Worm (Caenorhabditis elegans): ENCODE data around the gene best-2.

The best-2 gene

DNA sequence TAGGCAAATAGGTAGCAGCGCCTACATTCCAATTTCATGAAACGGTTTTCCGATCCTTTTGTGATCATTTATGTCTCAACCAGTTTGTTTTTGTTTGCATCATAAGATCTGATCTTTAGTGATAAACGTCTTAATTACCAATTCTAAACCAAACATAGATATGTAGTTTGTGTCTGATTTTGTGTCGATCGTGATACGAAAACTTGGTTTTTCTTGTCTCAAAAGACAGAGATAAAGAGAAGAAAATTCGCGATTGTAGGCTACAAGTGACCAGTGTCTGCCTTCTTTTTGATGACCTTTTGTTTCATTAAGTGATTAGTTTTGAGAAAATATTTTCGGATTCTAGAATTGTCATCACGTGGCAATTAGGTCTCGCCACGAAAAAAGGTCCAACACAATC, 32.7 kb downstream of the best-2 start:
- no peak for TF ChIP-seq hlh-1 (tag; optimal IDR thresholded peaks at IDR 0.05)
- TF ChIP-seq nhr-28 (tag; optimal IDR thresholded peaks at IDR 0.05), result no peak
- no peak for TF ChIP-seq elt-3 (tag; optimal IDR thresholded peaks at IDR 0.05)
- TF ChIP-seq mls-2 (tag; optimal IDR thresholded peaks at IDR 0.05), result no peak
- TF ChIP-seq ham-2 (GFP tag; optimal IDR thresholded peaks at IDR 0.05), result no peak
- TF ChIP-seq unc-39 (tag; optimal IDR thresholded peaks at IDR 0.05), result no peak
- no peak for TF ChIP-seq ceh-39 (tag; optimal IDR thresholded peaks at IDR 0.05)
- no peak for TF ChIP-seq nhr-2 (tag; optimal IDR thresholded peaks at IDR 0.05)
- TF ChIP-seq elt-1 (tag; optimal IDR thresholded peaks at IDR 0.05; ENCODE audit: borderline replicate concordance, insufficient read depth), result no peak
- TF ChIP-seq zip-8 (tag; optimal IDR thresholded peaks at IDR 0.05), result no peak
- no peak for TF ChIP-seq ceh-43 (GFP tag; optimal IDR thresholded peaks at IDR 0.05)
- TF ChIP-seq snpc-4 (tag; optimal IDR thresholded peaks at IDR 0.05), result no peak
- no peak for TF ChIP-seq ces-1 (GFP tag; optimal IDR thresholded peaks at IDR 0.05)
- no peak for TF ChIP-seq flh-1 (GFP tag; optimal IDR thresholded peaks at IDR 0.05)

DNA sequence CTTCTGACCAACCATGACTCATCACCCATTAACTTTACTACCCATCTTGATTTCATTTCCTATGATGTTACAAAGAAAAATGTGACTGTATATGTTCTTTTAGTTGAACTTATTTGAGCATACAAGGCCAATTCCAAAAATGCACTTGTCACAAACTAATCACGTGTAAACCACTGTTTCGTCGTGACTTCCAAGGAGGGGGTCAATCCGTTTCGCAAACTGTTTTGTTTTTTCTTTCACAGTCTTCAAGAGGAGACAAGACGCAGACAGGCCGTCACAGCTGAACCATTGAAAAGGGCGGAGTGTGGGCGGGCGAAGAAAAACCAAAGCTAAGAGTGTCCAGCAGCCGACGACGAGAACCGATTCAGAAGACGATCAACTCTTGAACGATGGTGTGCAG, 33.8 kb downstream of the best-2 start, which contains the start of gene C39E9.8:
Gene C39E9.8, plus strand, starts transcription at position 328 of the 400 bp plus-strand sequence.
- no peak for TF ChIP-seq snpc-4 (tag; optimal IDR thresholded peaks at IDR 0.05)
- TF ChIP-seq zip-8 (tag; optimal IDR thresholded peaks at IDR 0.05), result no peak
- TF ChIP-seq cnd-1 (tag; optimal IDR thresholded peaks at IDR 0.05), result no peak
- TF ChIP-seq lin-13 (tag; optimal IDR thresholded peaks at IDR 0.05), result no peak
- TF ChIP-seq ztf-11 (tag; optimal IDR thresholded peaks at IDR 0.05), result no peak
- TF ChIP-seq nhr-76 (tag; optimal IDR thresholded peaks at IDR 0.05), result no peak
- no peak for TF ChIP-seq ceh-39 (tag; optimal IDR thresholded peaks at IDR 0.05)
- no peak for TF ChIP-seq M03D4.4 (tag; optimal IDR thresholded peaks at IDR 0.05)
- TF ChIP-seq ceh-83 (GFP tag; optimal IDR thresholded peaks at IDR 0.05), result no peak
- no peak for TF ChIP-seq ham-2 (GFP tag; optimal IDR thresholded peaks at IDR 0.05)

DNA sequence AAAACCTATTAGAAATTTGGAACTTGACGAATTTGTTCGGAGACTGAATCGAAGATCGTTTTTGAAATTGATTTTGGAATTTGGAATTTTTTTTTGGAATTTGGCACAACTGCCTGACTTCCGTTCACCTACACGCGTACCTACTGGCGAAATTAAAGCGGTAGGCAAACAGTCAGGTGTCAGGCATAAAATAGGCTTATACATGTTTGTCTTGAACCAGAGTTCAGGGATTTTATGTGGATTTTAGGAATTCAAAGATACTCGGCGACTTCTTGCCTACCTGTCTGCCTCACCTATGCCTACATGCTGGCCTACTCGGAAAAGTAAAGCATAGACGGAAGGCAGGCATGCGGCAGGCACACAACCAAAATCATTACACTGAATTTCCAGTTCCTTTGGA, 34.5 kb downstream of the best-2 start:
- TF ChIP-seq drap-1 (GFP tag; optimal IDR thresholded peaks at IDR 0.05) (no peak), ceh-83 (GFP tag; optimal IDR thresholded peaks at IDR 0.05) (no peak), nhr-2 (tag; optimal IDR thresholded peaks at IDR 0.05) (no peak), unc-39 (tag; optimal IDR thresholded peaks at IDR 0.05) (no peak), elt-1 (tag; optimal IDR thresholded peaks at IDR 0.05; ENCODE audit: borderline replicate concordance, insufficient read depth) (no peak), lsy-2 (tag; optimal IDR thresholded peaks at IDR 0.05) (no peak), unc-62 (GFP tag; optimal IDR thresholded peaks at IDR 0.05) (no peak), ceh-39 (tag; optimal IDR thresholded peaks at IDR 0.05) (no peak)

DNA sequence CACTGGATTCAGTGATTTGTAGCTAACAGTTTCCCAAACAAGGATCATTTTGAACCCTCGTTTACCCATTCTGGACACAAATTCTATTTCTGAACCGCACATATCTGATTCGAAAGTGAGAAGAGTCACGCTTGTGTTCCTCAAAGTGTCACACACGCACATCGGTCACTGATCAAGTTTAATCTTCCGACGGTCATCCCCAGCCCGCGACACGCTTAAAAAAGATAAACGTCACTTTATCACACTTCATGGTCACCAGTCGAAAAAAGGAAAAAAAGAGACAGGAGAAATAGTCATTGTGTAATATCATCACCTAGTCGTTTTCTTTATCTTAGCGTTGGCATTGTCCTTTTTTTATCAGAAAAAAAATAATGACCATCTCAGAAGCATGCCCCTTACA, 35.2 kb downstream of the best-2 start:
- TF ChIP-seq unc-120 (tag; optimal IDR thresholded peaks at IDR 0.05; ENCODE audit: poor library complexity, severe bottlenecking) (no peak), snpc-4 (tag; optimal IDR thresholded peaks at IDR 0.05) (no peak)

- TF ChIP-seq unc-62 (GFP tag; optimal IDR thresholded peaks at IDR 0.05) (no peak), ces-1 (GFP tag; optimal IDR thresholded peaks at IDR 0.05) (no peak), bed-3 (GFP tag; optimal IDR thresholded peaks at IDR 0.05) (no peak), hlh-1 (tag; optimal IDR thresholded peaks at IDR 0.05) (no peak), elt-1 (tag; optimal IDR thresholded peaks at IDR 0.05; ENCODE audit: borderline replicate concordance, insufficient read depth) (no peak), sem-2 (GFP tag; optimal IDR thresholded peaks at IDR 0.05) (no peak), ceh-43 (GFP tag; optimal IDR thresholded peaks at IDR 0.05) (no peak)
Measured at ce11 chrIV:13076620-13077019, 36.3 kb downstream of the best-2 start, which contains the start of gene C39E9.7. Gene C39E9.7, minus strand, starts transcription at chrIV:13076720.

ce11 chrIV:13075625-13076252, 37.1 kb downstream of the best-2 start:
- no peak for TF ChIP-seq elt-3 (tag; optimal IDR thresholded peaks at IDR 0.05)
- no peak for TF ChIP-seq drap-1 (GFP tag; optimal IDR thresholded peaks at IDR 0.05)
- no peak for TF ChIP-seq sptf-1 (tag; optimal IDR thresholded peaks at IDR 0.05)
- no peak for TF ChIP-seq flh-1 (GFP tag; optimal IDR thresholded peaks at IDR 0.05)
- no peak for TF ChIP-seq ces-1 (GFP tag; optimal IDR thresholded peaks at IDR 0.05)
- TF ChIP-seq blmp-1 (tag; optimal IDR thresholded peaks at IDR 0.05), result no peak
- TF ChIP-seq unc-120 (tag; optimal IDR thresholded peaks at IDR 0.05; ENCODE audit: poor library complexity, severe bottlenecking), result no peak
- no peak for TF ChIP-seq unc-39 (tag; optimal IDR thresholded peaks at IDR 0.05)
- TF ChIP-seq nhr-12 (tag; optimal IDR thresholded peaks at IDR 0.05), result no peak
- TF ChIP-seq nhr-2 (tag; optimal IDR thresholded peaks at IDR 0.05), result no peak
- TF ChIP-seq pha-4 (tag; optimal IDR thresholded peaks at IDR 0.05), result no peak
- no peak for TF ChIP-seq ceh-39 (tag; optimal IDR thresholded peaks at IDR 0.05)
- TF ChIP-seq mab-5 (tag; optimal IDR thresholded peaks at IDR 0.05), result no peak
- TF ChIP-seq lin-13 (tag; optimal IDR thresholded peaks at IDR 0.05), result no peak
- TF ChIP-seq sem-2 (GFP tag; optimal IDR thresholded peaks at IDR 0.05), result no peak
- TF ChIP-seq hlh-1 (tag; optimal IDR thresholded peaks at IDR 0.05), result no peak
- TF ChIP-seq lin-32 (GFP tag; optimal IDR thresholded peaks at IDR 0.05), result no peak
- TF ChIP-seq mls-2 (tag; optimal IDR thresholded peaks at IDR 0.05), result no peak
- no peak for TF ChIP-seq ceh-43 (GFP tag; optimal IDR thresholded peaks at IDR 0.05)
- TF ChIP-seq zip-8 (tag; optimal IDR thresholded peaks at IDR 0.05), result no peak

Data from whole organism, mixed stage, embryonic.